Fruit fly (Drosophila melanogaster) whole organism, embryonic: ENCODE measurements around the gene CG43049.

ENCODE experiments used
- Atf6 ChIP-seq: fragments of 200-800 bp; sonication (Bioruptor generic); IDR thresholded peaks from 2 replicates; pipeline ENCODE4 v1.3.6; 2022; ENCODE audit warnings: missing biosample characterization, missing genetic modification characterization
- CG11696 ChIP-seq: fragments of 200-800 bp; sonication (Bioruptor generic); IDR thresholded peaks from 2 replicates; pipeline ENCODE4 v1.3.6; 2022; ENCODE audit warnings: missing biosample characterization, missing genetic modification characterization
- CG12769 ChIP-seq: fragments of 200-800 bp; sonication (Bioruptor generic); optimal IDR thresholded peaks from 2 replicates; lab custom pipeline; 2019; ENCODE audit warnings: missing biosample characterization, mild to moderate bottlenecking, missing genetic modification characterization, moderate library complexity
- CG14441 ChIP-seq: fragments of 200-800 bp; sonication (Bioruptor generic); IDR thresholded peaks from 2 replicates; pipeline ENCODE4 v1.3.6; 2022; ENCODE audit warnings: missing biosample characterization, missing genetic modification characterization
- CG14965 ChIP-seq: fragments of 200-800 bp; sonication (Bioruptor generic); optimal IDR thresholded peaks from 2 replicates; lab custom pipeline; 2016; ENCODE audit warnings: missing biosample characterization, missing genetic modification characterization, borderline replicate concordance
- CG15269 ChIP-seq: fragments of 200-800 bp; sonication (Bioruptor generic); optimal IDR thresholded peaks from 2 replicates; lab custom pipeline; 2018; ENCODE audit warnings: missing biosample characterization, mild to moderate bottlenecking, missing genetic modification characterization, moderate library complexity
- CG17328 ChIP-seq: fragments of 200-800 bp; sonication (Bioruptor generic); IDR thresholded peaks from 2 replicates; pipeline ENCODE4 v1.3.6; 2022; ENCODE audit warnings: missing biosample characterization, missing genetic modification characterization
- CG17361 ChIP-seq: fragments of 200-800 bp; sonication (Bioruptor generic); IDR thresholded peaks from 3 replicates; pipeline ENCODE4 v1.3.6; 2022; ENCODE audit warnings: missing biosample characterization, missing genetic modification characterization
- CG2678 ChIP-seq: fragments of 200-800 bp; sonication (Bioruptor generic); optimal IDR thresholded peaks from 3 replicates; lab custom pipeline; 2019; ENCODE audit warnings: missing biosample characterization, mild to moderate bottlenecking, missing genetic modification characterization, moderate library complexity
- CG2712 ChIP-seq: fragments of 200-800 bp; optimal IDR thresholded peaks from 3 replicates; lab custom pipeline; 2019; ENCODE audit warnings: missing biosample characterization, mild to moderate bottlenecking, missing genetic modification characterization, moderate library complexity
- CG31388 ChIP-seq: fragments of 200-800 bp; sonication (Bioruptor generic); optimal IDR thresholded peaks from 2 replicates; lab custom pipeline; 2016; ENCODE audit warnings: missing biosample characterization, missing genetic modification characterization
- CG33557 ChIP-seq: fragments of 200-800 bp; sonication (Bioruptor generic); optimal IDR thresholded peaks from 2 replicates; lab custom pipeline; 2019; ENCODE audit warnings: missing biosample characterization, mild to moderate bottlenecking, missing genetic modification characterization, moderate library complexity
- CG3995 ChIP-seq: fragments of 200-800 bp; sonication (Bioruptor generic); optimal IDR thresholded peaks from 3 replicates; lab custom pipeline; 2016; ENCODE audit warnings: missing biosample characterization, missing genetic modification characterization
- CG4404 ChIP-seq: fragments of 200-800 bp; sonication (Bioruptor generic); IDR thresholded peaks from 2 replicates; pipeline ENCODE4 v1.3.6; 2022; ENCODE audit warnings: missing biosample characterization, missing genetic modification characterization
- CG4617 ChIP-seq: fragments of 200-800 bp; sonication (Bioruptor generic); optimal IDR thresholded peaks from 3 replicates; lab custom pipeline; 2016; ENCODE audit warnings: missing biosample characterization, missing genetic modification characterization, borderline replicate concordance
- CG4707 ChIP-seq: fragments of 200-800 bp; sonication (Bioruptor generic); optimal IDR thresholded peaks from 2 replicates; lab custom pipeline; 2018; ENCODE audit warnings: missing biosample characterization, mild to moderate bottlenecking, missing genetic modification characterization, moderate library complexity
- CG6272 ChIP-seq: fragments of 200-800 bp; sonication (Bioruptor generic); IDR thresholded peaks from 2 replicates; pipeline ENCODE4 v1.3.6; 2022; ENCODE audit warnings: missing biosample characterization, missing genetic modification characterization
- CG7372 ChIP-seq: fragments of 200-800 bp; sonication (Bioruptor generic); IDR thresholded peaks from 2 replicates; pipeline ENCODE4 v1.3.6; 2022; ENCODE audit warnings: missing biosample characterization, missing genetic modification characterization
- CG7839 ChIP-seq: fragments of 200-800 bp; sonication (Bioruptor generic); optimal IDR thresholded peaks from 3 replicates; lab custom pipeline; 2018; ENCODE audit warnings: missing biosample characterization, mild to moderate bottlenecking, missing genetic modification characterization, moderate library complexity
- CoRest ChIP-seq: fragments of 200-800 bp; sonication (Bioruptor generic); optimal IDR thresholded peaks from 3 replicates; lab custom pipeline; 2018; ENCODE audit warnings: missing biosample characterization, mild to moderate bottlenecking, missing genetic modification characterization, moderate library complexity
- Gsc ChIP-seq: fragments of 200-800 bp; sonication (Bioruptor generic); IDR thresholded peaks from 2 replicates; pipeline ENCODE4 v1.3.6; 2022; ENCODE audit warnings: missing biosample characterization, missing genetic modification characterization
- Hey ChIP-seq: fragments of 200-800 bp; sonication (Bioruptor generic); optimal IDR thresholded peaks from 3 replicates; lab custom pipeline; 2018; ENCODE audit warnings: missing biosample characterization, mild to moderate bottlenecking, missing genetic modification characterization
- MESR4 ChIP-seq: fragments of 200-800 bp; sonication (Bioruptor generic); optimal IDR thresholded peaks from 2 replicates; lab custom pipeline; 2018; ENCODE audit warnings: missing biosample characterization, mild to moderate bottlenecking, missing genetic modification characterization, moderate library complexity
- Pdp1 ChIP-seq, 2 experiments: fragments of 200-800 bp; sonication (Bioruptor generic); optimal IDR thresholded peaks; 3 replicates each; lab custom pipeline; 2016; ENCODE audit warnings: missing biosample characterization in 2 of 2, missing genetic modification characterization in 2 of 2, mild to moderate bottlenecking in 1 of 2, moderate library complexity in 1 of 2
- Poxn ChIP-seq: fragments of 200-800 bp; sonication (Bioruptor generic); IDR thresholded peaks from 2 replicates; pipeline ENCODE4 v1.3.6; 2022; ENCODE audit warnings: missing biosample characterization, missing genetic modification characterization
- Ptx1 ChIP-seq: fragments of 200-800 bp; sonication (Bioruptor generic); IDR thresholded peaks from 2 replicates; pipeline ENCODE4 v1.3.6; 2022; ENCODE audit warnings: missing biosample characterization, missing genetic modification characterization
- Rx ChIP-seq: fragments of 200-800 bp; sonication (Bioruptor generic); IDR thresholded peaks from 2 replicates; pipeline ENCODE4 v1.3.6; 2022; ENCODE audit warnings: missing biosample characterization, missing genetic modification characterization
- Ssrp ChIP-seq: fragments of 200-800 bp; sonication (Bioruptor generic); optimal IDR thresholded peaks from 2 replicates; lab custom pipeline; 2018; ENCODE audit warnings: missing biosample characterization, mild to moderate bottlenecking, missing genetic modification characterization, moderate library complexity
- Stat92E ChIP-seq, 3 experiments: fragments of >200 bp in 2 of 3; fragments of 200-800 bp in 1 of 3; sonication (Bioruptor generic) in 1 of 3; optimal IDR thresholded peaks; 2 replicates each; lab custom pipeline; 2017 to 2019; ENCODE audit warnings: missing biosample characterization in 3 of 3, missing genetic modification characterization in 3 of 3, mild to moderate bottlenecking in 1 of 3, moderate library complexity in 1 of 3
- bbx ChIP-seq: fragments of 200-800 bp; sonication (Bioruptor generic); IDR thresholded peaks from 2 replicates; pipeline ENCODE4 v1.3.6; 2022; ENCODE audit warnings: missing biosample characterization, missing genetic modification characterization; ENCODE audit not compliant: partially characterized antibody
- da ChIP-seq: fragments of 200-800 bp; sonication (Bioruptor generic); optimal IDR thresholded peaks from 2 replicates; lab custom pipeline; 2016; ENCODE audit warnings: missing biosample characterization, missing genetic modification characterization
- gce ChIP-seq: fragments of 200-800 bp; sonication (Bioruptor generic); IDR thresholded peaks from 3 replicates; pipeline ENCODE4 v1.3.6; 2022; ENCODE audit warnings: missing biosample characterization, missing genetic modification characterization
- inv ChIP-seq: fragments of 200-800 bp; sonication (Bioruptor generic); IDR thresholded peaks from 2 replicates; pipeline ENCODE4 v1.3.6; 2022; ENCODE audit warnings: missing biosample characterization, missing genetic modification characterization; ENCODE audit not compliant: partially characterized antibody
- knrl ChIP-seq: fragments of 200-800 bp; sonication (Bioruptor generic); IDR thresholded peaks from 3 replicates; pipeline ENCODE4 v1.3.6; 2022; ENCODE audit warnings: missing biosample characterization, missing genetic modification characterization; ENCODE audit not compliant: partially characterized antibody
- lola ChIP-seq, 3 experiments: fragments of >200 bp in 2 of 3; fragments of 200-800 bp in 1 of 3; sonication (Bioruptor generic) in 1 of 3; optimal IDR thresholded peaks; 2 replicates each; lab custom pipeline; 2017 to 2019; ENCODE audit warnings: missing biosample characterization in 3 of 3, missing genetic modification characterization in 3 of 3, mild to moderate bottlenecking in 1 of 3, moderate library complexity in 1 of 3
- mirr ChIP-seq: fragments of 200-800 bp; sonication (Bioruptor generic); optimal IDR thresholded peaks from 3 replicates; lab custom pipeline; 2018; ENCODE audit warnings: missing biosample characterization, mild to moderate bottlenecking, missing genetic modification characterization
- peb ChIP-seq: fragments of 200-800 bp; sonication (Bioruptor generic); IDR thresholded peaks from 2 replicates; pipeline ENCODE4 v1.3.6; 2022; ENCODE audit warnings: missing biosample characterization, missing genetic modification characterization
- phol ChIP-seq: fragments of 200-800 bp; sonication (Bioruptor generic); optimal IDR thresholded peaks from 3 replicates; lab custom pipeline; 2018; ENCODE audit warnings: missing biosample characterization, mild to moderate bottlenecking, missing genetic modification characterization, moderate library complexity
- pnt ChIP-seq: fragments of 200-800 bp; sonication (Bioruptor generic); optimal IDR thresholded peaks from 3 replicates; lab custom pipeline; 2016; ENCODE audit warnings: missing biosample characterization, missing genetic modification characterization
- pros ChIP-seq: fragments of 200-800 bp; sonication (Bioruptor generic); optimal IDR thresholded peaks from 3 replicates; lab custom pipeline; 2019; ENCODE audit warnings: missing biosample characterization, mild to moderate bottlenecking, missing genetic modification characterization, moderate library complexity
- pzg ChIP-seq: fragments of 200-800 bp; sonication (Bioruptor generic); optimal IDR thresholded peaks from 3 replicates; lab custom pipeline; 2018; ENCODE audit warnings: missing biosample characterization, mild to moderate bottlenecking, missing genetic modification characterization, moderate library complexity
- row ChIP-seq: fragments of 200-800 bp; sonication (Bioruptor generic); IDR thresholded peaks from 3 replicates; pipeline ENCODE4 v1.3.6; 2022; ENCODE audit warnings: missing biosample characterization, missing genetic modification characterization
- sr ChIP-seq: fragments of 200-800 bp; sonication (Bioruptor generic); IDR thresholded peaks from 3 replicates; pipeline ENCODE4 v1.3.6; 2022; ENCODE audit warnings: missing biosample characterization, missing genetic modification characterization
- stc ChIP-seq: fragments of 200-800 bp; sonication (Bioruptor generic); IDR thresholded peaks from 2 replicates; pipeline ENCODE4 v1.3.6; 2022; ENCODE audit warnings: missing biosample characterization, missing genetic modification characterization
- sug ChIP-seq: fragments of 200-800 bp; optimal IDR thresholded peaks from 2 replicates; lab custom pipeline; 2019; ENCODE audit warnings: missing biosample characterization, mild to moderate bottlenecking, missing genetic modification characterization, moderate library complexity
- vnd ChIP-seq: fragments of 200-800 bp; sonication (Bioruptor generic); IDR thresholded peaks from 3 replicates; pipeline ENCODE4 v1.3.6; 2022; ENCODE audit warnings: missing biosample characterization, missing genetic modification characterization; ENCODE audit not compliant: partially characterized antibody
- wor ChIP-seq: fragments of 200-800 bp; sonication (Bioruptor generic); IDR thresholded peaks from 2 replicates; pipeline ENCODE4 v1.3.6; 2022; ENCODE audit warnings: missing biosample characterization, missing genetic modification characterization

The CG43049 gene

dm6 chr3L:18901411-18901810, 23.5 kb upstream of the CG43049 start, which contains the start of the genes arx and CG6843 (continued):
- peak; percentile 91 for TF ChIP-seq knrl (GFP tag; lab: Robert Waterston, UW)
- no peak for TF ChIP-seq CG15269 (tag; lab: Kevin White, UChicago)
- TF ChIP-seq CG12769, result no peak
- peak; percentile 6 for TF ChIP-seq CG2712

dm6 chr3L:18904772-18905601, 19.9 kb upstream of the CG43049 start, which contains the start of the genes CSN1b and Prp6:
Gene CSN1b (minus strand): TSS chr3L:18904930.
Gene Prp6 (plus strand): TSS chr3L:18905372.
- TF ChIP-seq CG11696 (GFP tag; lab: Robert Waterston, UW) (no peak), peb (GFP tag; lab: Robert Waterston, UW) (no peak), pzg (GFP tag; lab: Kevin White, UChicago) (peak; percentile 13), wor (no peak), CG7839 (tag; lab: Kevin White, UChicago) (no peak), bbx (GFP tag; lab: Robert Waterston, UW) (peak; percentile 51), CG17328 (GFP tag; lab: Robert Waterston, UW) (no peak), stc (GFP tag; lab: Robert Waterston, UW) (no peak), CG4707 (GFP tag; lab: Kevin White, UChicago) (no peak), CG14965 (GFP tag; lab: Kevin White, UChicago) (no peak), CoRest (tag; lab: Kevin White, UChicago) (peak; percentile 46), MESR4 (GFP tag; lab: Kevin White, UChicago) (peak; percentile 58), CG6272 (GFP tag; lab: Robert Waterston, UW) (peak; percentile 29; the same call in 1 of the 2 replicates), sug (tag; lab: Kevin White, UChicago) (no peak), lola (GFP tag; optimal IDR thresholded peaks at IDR 0.05; lab: Kevin White, UChicago) (peak in 1 of 3 experiments; percentile 39), row (GFP tag; lab: Robert Waterston, UW) (peak; percentile 77), Ptx1 (GFP tag; lab: Robert Waterston, UW) (no peak), sr (GFP tag; lab: Robert Waterston, UW) (no peak), phol (tag; lab: Kevin White, UChicago) (peak; percentile 36), Hey (no peak), CG33557 (GFP tag; lab: Kevin White, UChicago) (no peak), CG14441 (GFP tag; lab: Robert Waterston, UW) (no peak), inv (peak; percentile 42; the same call in 1 of the 2 replicates), Pdp1 (GFP tag; optimal IDR thresholded peaks at IDR 0.05; lab: Kevin White, UChicago) (no peak), Atf6 (GFP tag; lab: Robert Waterston, UW) (no peak), da (GFP tag; lab: Kevin White, UChicago) (no peak), CG31388 (GFP tag; lab: Kevin White, UChicago) (no peak), CG2678 (tag; lab: Kevin White, UChicago) (no peak), pnt (no peak), CG4617 (GFP tag; lab: Kevin White, UChicago) (peak; percentile 16), Stat92E (GFP tag; optimal IDR thresholded peaks at IDR 0.05; lab: Kevin White, UChicago) (no peak), pros (no peak), vnd (peak; percentile 51; the same call in 1 of the 3 replicates), gce (GFP tag; lab: Robert Waterston, UW) (no peak), CG4404 (GFP tag; lab: Robert Waterston, UW) (no peak), CG3995 (GFP tag; lab: Kevin White, UChicago) (peak; percentile 82), Poxn (no peak), Rx (no peak), CG7372 (GFP tag; lab: Robert Waterston, UW) (no peak), Ssrp (no peak), Gsc (GFP tag; lab: Robert Waterston, UW) (no peak), mirr (GFP tag; lab: Kevin White, UChicago) (no peak), CG17361 (GFP tag; lab: Robert Waterston, UW) (no peak; the same call in 1 of the 3 replicates)
